Worm (Caenorhabditis elegans): Measurements from ENCODE around the gene C49A9.9.

DNA sequence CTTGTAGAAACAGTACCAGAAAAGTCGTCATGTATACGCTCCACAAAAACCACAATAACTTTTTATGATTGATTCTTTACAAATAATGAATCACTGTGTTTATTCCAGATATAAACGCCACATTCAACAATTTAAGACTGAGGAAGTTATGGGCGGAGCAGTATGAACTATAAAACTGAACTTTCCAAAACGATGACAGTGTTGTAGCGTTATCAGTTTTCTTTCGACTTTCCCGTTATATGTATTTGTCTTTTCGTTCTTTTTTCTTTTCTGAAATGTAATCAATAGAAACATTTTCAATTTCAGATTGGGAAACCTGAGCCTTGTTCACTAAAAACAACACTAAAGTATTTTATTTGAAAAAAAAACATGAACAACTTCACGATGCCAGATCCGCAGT is at the start of gene C49A9.9:
- no peak for TF ChIP-seq K11D2.4 (GFP tag; IDR thresholded peaks at IDR 0.05)
- no peak for TF ChIP-seq unc-62 (GFP tag; optimal IDR thresholded peaks at IDR 0.05)
- TF ChIP-seq rpc-1 (optimal IDR thresholded peaks at IDR 0.05): no peak
- no peak for TF ChIP-seq rpc-1 (tag; optimal IDR thresholded peaks at IDR 0.05)
- no peak for TF ChIP-seq pha-4 (tag; optimal IDR thresholded peaks at IDR 0.05)
- TF ChIP-seq nhr-90 (tag; optimal IDR thresholded peaks at IDR 0.05): no peak
- no peak for TF ChIP-seq sea-2 (GFP tag; IDR thresholded peaks at IDR 0.05)
- TF ChIP-seq F55B11.4 (tag; optimal IDR thresholded peaks at IDR 0.05; ENCODE audit: borderline replicate concordance, insufficient read depth): no peak
- TF ChIP-seq tbp1 (GFP tag; optimal IDR thresholded peaks at IDR 0.05): no peak
- TF ChIP-seq ets-4 (GFP tag; optimal IDR thresholded peaks at IDR 0.05): no peak
- no peak for TF ChIP-seq rcor-1 (GFP tag; IDR thresholded peaks at IDR 0.05)
- no peak for TF ChIP-seq F37B4.10 (GFP tag; IDR thresholded peaks at IDR 0.05)
- no peak for TF ChIP-seq D2030.7 (GFP tag; IDR thresholded peaks at IDR 0.05)
- no peak for TF ChIP-seq C06A6.2 (GFP tag; conservative IDR thresholded peaks at IDR 0.05)
